Fruit fly (Drosophila melanogaster): ENCODE results near the gene Rheb.

DNA sequence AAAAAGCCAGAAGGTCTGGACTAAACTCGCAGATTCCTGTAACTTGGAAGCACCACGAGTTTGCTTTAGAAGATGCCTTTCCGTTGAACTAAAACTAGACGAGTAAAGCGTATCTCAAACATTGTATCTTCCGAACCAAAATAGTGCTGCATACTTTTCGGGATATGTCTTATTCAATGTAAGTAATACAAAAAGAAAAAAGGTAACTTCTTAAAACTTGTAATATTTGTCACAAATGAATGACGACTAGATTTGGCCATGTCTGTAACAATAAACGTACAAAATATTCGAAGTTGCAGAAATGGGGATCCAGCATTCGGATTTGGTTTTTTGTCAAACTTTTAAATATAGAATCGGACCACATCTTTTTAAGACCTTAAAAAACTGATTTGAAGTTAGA, 26.2 kb downstream of the Rheb start:
- TF ChIP-seq CG10348 (GFP tag; IDR thresholded peaks at IDR 0.05) (no peak), Pif1B (GFP tag; optimal IDR thresholded peaks at IDR 0.05) (no peak), CG14655 (GFP tag; optimal IDR thresholded peaks at IDR 0.05) (no peak), CG15710 (tag; optimal IDR thresholded peaks at IDR 0.05) (no peak), CG12605 (GFP tag; IDR thresholded peaks at IDR 0.05) (0 out of 2 replicates have a peak, but pooled peaks have one; percentile 20)

All from whole organism, pupa.